Fruit fly (Drosophila melanogaster): ENCODE results near the gene CG3618.

The CG3618 gene

DNA sequence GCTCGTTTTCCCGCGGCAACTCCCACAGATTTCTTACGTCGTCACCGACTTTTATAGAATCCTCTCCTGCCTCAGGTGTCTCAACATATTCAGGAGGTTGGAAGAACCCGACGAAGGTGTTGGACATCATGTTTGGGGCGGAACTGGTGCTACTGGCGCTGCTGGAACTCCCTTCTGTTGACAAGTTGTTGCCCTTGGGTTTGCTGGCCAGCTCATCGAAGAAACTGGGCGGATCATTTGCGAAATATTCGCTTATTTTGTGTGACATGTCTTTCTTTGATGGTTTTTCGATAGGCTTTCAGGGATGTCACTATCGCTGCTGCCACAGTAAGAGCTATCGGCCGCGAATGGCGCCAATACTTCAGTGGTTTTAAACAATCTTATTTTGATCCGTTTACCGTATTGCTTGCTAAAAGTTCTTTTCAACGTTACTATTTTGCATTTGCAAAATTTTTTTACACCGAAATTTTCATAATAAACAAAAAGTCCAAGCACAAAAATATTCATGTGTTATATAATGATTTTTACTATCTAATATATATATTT lies 28.0 kb downstream of the CG3618 start, which contains the start of gene CG11396 (continued):
- TF ChIP-seq kay (GFP tag; optimal IDR thresholded peaks at IDR 0.05) (no peak), tin (GFP tag; optimal IDR thresholded peaks at IDR 0.05) (no peak), jumu (GFP tag; optimal IDR thresholded peaks at IDR 0.05) (no peak), Spps (tag; optimal IDR thresholded peaks at IDR 0.05) (no peak), CG12155 (GFP tag; optimal IDR thresholded peaks at IDR 0.05) (no peak), CG18262 (tag; optimal IDR thresholded peaks at IDR 0.05) (no peak), CG10267 (tag; optimal IDR thresholded peaks at IDR 0.05) (peak; percentile 14), Camta (GFP tag; optimal IDR thresholded peaks at IDR 0.05) (no peak), bbx (GFP tag; IDR thresholded peaks at IDR 0.05; ENCODE audit: partially characterized antibody) (peak; percentile 97), mld (GFP tag; IDR thresholded peaks at IDR 0.05; ENCODE audit: partially characterized antibody) (peak; percentile 91), sqz (GFP tag; optimal IDR thresholded peaks at IDR 0.05) (no peak), CG11560 (tag; IDR thresholded peaks at IDR 0.05) (no peak), CG2116 (GFP tag; optimal IDR thresholded peaks at IDR 0.05) (peak; percentile 59), grau (tag; optimal IDR thresholded peaks at IDR 0.05) (no peak), tx (GFP tag; optimal IDR thresholded peaks at IDR 0.05) (no peak), trem (tag; optimal IDR thresholded peaks at IDR 0.05) (peak; percentile 40), Hmr (GFP tag; optimal IDR thresholded peaks at IDR 0.05) (no peak), Fer1 (GFP tag; optimal IDR thresholded peaks at IDR 0.05) (peak; percentile 13), dpn (GFP tag; optimal IDR thresholded peaks at IDR 0.05) (no peak), repo (GFP tag; optimal IDR thresholded peaks at IDR 0.05) (no peak), her (GFP tag; optimal IDR thresholded peaks at IDR 0.05) (peak; percentile 5), CG7839 (tag; optimal IDR thresholded peaks at IDR 0.05) (no peak), CG17829 (tag; optimal IDR thresholded peaks at IDR 0.05) (peak; percentile 0), CG1233 (GFP tag; optimal IDR thresholded peaks at IDR 0.05) (no peak), CG10565 (GFP tag; optimal IDR thresholded peaks at IDR 0.05) (no peak), phol (tag; optimal IDR thresholded peaks at IDR 0.05) (peak; percentile 14), CG4360 (GFP tag; IDR thresholded peaks at IDR 0.05) (no peak), ham (GFP tag; IDR thresholded peaks at IDR 0.05) (no peak), Optix (GFP tag; IDR thresholded peaks at IDR 0.05) (no peak), twi (tag; optimal IDR thresholded peaks at IDR 0.05) (no peak), nerfin-2 (GFP tag; IDR thresholded peaks at IDR 0.05; ENCODE audit: partially characterized antibody) (peak; percentile 79), Opbp (GFP tag; IDR thresholded peaks at IDR 0.05; ENCODE audit: partially characterized antibody) (peak; percentile 95), D19B (GFP tag; optimal IDR thresholded peaks at IDR 0.05) (no peak), CG33557 (GFP tag; optimal IDR thresholded peaks at IDR 0.05) (no peak), Rfx (GFP tag; IDR thresholded peaks at IDR 0.05) (peak; percentile 58), CG1603 (tag; optimal IDR thresholded peaks at IDR 0.05) (peak; percentile 46), cg (GFP tag; optimal IDR thresholded peaks at IDR 0.05) (no peak), CG32772 (GFP tag; IDR thresholded peaks at IDR 0.05) (no peak), CG42726 (GFP tag; IDR thresholded peaks at IDR 0.05; ENCODE audit: partially characterized antibody) (peak; percentile 94), NFAT (GFP tag; IDR thresholded peaks at IDR 0.05) (no peak), CG14441 (GFP tag; IDR thresholded peaks at IDR 0.05) (no peak), klu (GFP tag; IDR thresholded peaks at IDR 0.05) (no peak), rib (GFP tag; IDR thresholded peaks at IDR 0.05) (0 out of 2 replicates have a peak, but pooled peaks have one; percentile 14), CG10543 (GFP tag; optimal IDR thresholded peaks at IDR 0.05) (no peak), MBD-R2 (GFP tag; IDR thresholded peaks at IDR 0.05) (peak; percentile 57), dysf (GFP tag; IDR thresholded peaks at IDR 0.05) (no peak), Dp (GFP tag; optimal IDR thresholded peaks at IDR 0.05) (peak; percentile 95), Lim3 (GFP tag; IDR thresholded peaks at IDR 0.05) (no peak), sc (optimal IDR thresholded peaks at IDR 0.05) (no peak), sc (GFP tag; optimal IDR thresholded peaks at IDR 0.05) (no peak), CG6254 (GFP tag; optimal IDR thresholded peaks at IDR 0.05) (no peak)

All from whole organism, embryonic.